Fruit fly (Drosophila melanogaster) whole organism, embryonic: ENCODE measurements around the gene Ser.

ENCODE experiments used
- Atf-2 ChIP-seq: fragments of 200-800 bp; sonication (Bioruptor generic); optimal IDR thresholded peaks from 2 replicates; lab custom pipeline; 2016; ENCODE audit warnings: missing biosample characterization, missing genetic modification characterization
- Atf3 ChIP-seq: fragments of 200-800 bp; sonication (Bioruptor generic); optimal IDR thresholded peaks from 3 replicates; lab custom pipeline; 2016; ENCODE audit warnings: missing biosample characterization, missing genetic modification characterization
- Atf6 ChIP-seq: fragments of 200-800 bp; sonication (Bioruptor generic); IDR thresholded peaks from 2 replicates; pipeline ENCODE4 v1.3.6; 2022; ENCODE audit warnings: missing biosample characterization, missing genetic modification characterization
- BEAF-32 ChIP-seq: fragments of 200-800 bp; sonication (Bioruptor generic); optimal IDR thresholded peaks from 3 replicates; lab custom pipeline; 2017; ENCODE audit warnings: missing biosample characterization, missing genetic modification characterization, mild to moderate bottlenecking, moderate library complexity, missing genetic modification reagents
- Blimp-1 ChIP-seq: fragments of 200-800 bp; sonication (Bioruptor generic); optimal IDR thresholded peaks from 3 replicates; lab custom pipeline; 2018; ENCODE audit warnings: missing biosample characterization, missing genetic modification characterization, mild to moderate bottlenecking, moderate library complexity, missing genetic modification reagents
- BtbVII ChIP-seq: fragments of 200-800 bp; sonication (Bioruptor generic); optimal IDR thresholded peaks from 3 replicates; lab custom pipeline; 2017; ENCODE audit warnings: missing biosample characterization, mild to moderate bottlenecking, missing genetic modification characterization
- CG10274 ChIP-seq: fragments of 200-800 bp; sonication (Bioruptor generic); optimal IDR thresholded peaks from 3 replicates; lab custom pipeline; 2017; ENCODE audit warnings: missing biosample characterization, mild to moderate bottlenecking, missing genetic modification characterization
- CG10979 ChIP-seq: fragments of 200-800 bp; sonication (Bioruptor generic); optimal IDR thresholded peaks from 2 replicates; lab custom pipeline; 2018; ENCODE audit warnings: missing biosample characterization, mild to moderate bottlenecking, missing genetic modification characterization, moderate library complexity
- CG11723 ChIP-seq: fragments of 200-800 bp; sonication (Bioruptor generic); optimal IDR thresholded peaks from 2 replicates; lab custom pipeline; 2017; ENCODE audit warnings: missing biosample characterization, mild to moderate bottlenecking, missing genetic modification characterization
- CG13424 ChIP-seq: fragments of 200-800 bp; sonication (Bioruptor generic); optimal IDR thresholded peaks from 2 replicates; lab custom pipeline; 2019; ENCODE audit warnings: missing biosample characterization, mild to moderate bottlenecking, missing genetic modification characterization, moderate library complexity
- CG14050 ChIP-seq: fragments of 200-800 bp; sonication (Bioruptor generic); IDR thresholded peaks from 3 replicates; pipeline ENCODE4 v1.3.6; 2022; ENCODE audit warnings: missing biosample characterization, missing genetic modification characterization
- CG15514 ChIP-seq: fragments of 200-800 bp; sonication (Bioruptor generic); optimal IDR thresholded peaks from 3 replicates; lab custom pipeline; 2017; ENCODE audit warnings: missing biosample characterization, missing genetic modification characterization, mild to moderate bottlenecking, moderate library complexity, missing genetic modification reagents
- CG1603 ChIP-seq: fragments of 200-800 bp; sonication (Bioruptor generic); optimal IDR thresholded peaks from 2 replicates; lab custom pipeline; 2019; ENCODE audit warnings: missing biosample characterization, mild to moderate bottlenecking, missing genetic modification characterization, moderate library complexity
- CG16863 ChIP-seq: fragments of 200-800 bp; sonication (Bioruptor generic); optimal IDR thresholded peaks from 3 replicates; lab custom pipeline; 2016; ENCODE audit warnings: missing biosample characterization, missing genetic modification characterization
- CG17612 ChIP-seq: fragments of 200-800 bp; sonication (Bioruptor generic); IDR thresholded peaks from 2 replicates; pipeline ENCODE4 v1.3.6; 2022; ENCODE audit warnings: missing biosample characterization, missing genetic modification characterization
- CG31441 ChIP-seq: fragments of 200-800 bp; sonication (Bioruptor generic); IDR thresholded peaks from 2 replicates; pipeline ENCODE4 v1.3.6; 2022; ENCODE audit warnings: missing biosample characterization, missing genetic modification characterization
- CG32767 ChIP-seq: fragments of 200-800 bp; sonication (Bioruptor generic); IDR thresholded peaks from 2 replicates; pipeline ENCODE4 v1.3.6; 2022; ENCODE audit warnings: missing biosample characterization, missing genetic modification characterization
- CG42726 ChIP-seq: fragments of 200-800 bp; sonication (Bioruptor generic); IDR thresholded peaks from 2 replicates; pipeline ENCODE4 v1.3.6; 2022; ENCODE audit warnings: missing biosample characterization, missing genetic modification characterization; ENCODE audit not compliant: partially characterized antibody
- CG4282 ChIP-seq: fragments of 200-800 bp; sonication (Bioruptor generic); optimal IDR thresholded peaks from 2 replicates; lab custom pipeline; 2016; ENCODE audit warnings: missing biosample characterization, missing genetic modification characterization
- CG4617 ChIP-seq: fragments of 200-800 bp; sonication (Bioruptor generic); optimal IDR thresholded peaks from 3 replicates; lab custom pipeline; 2016; ENCODE audit warnings: missing biosample characterization, missing genetic modification characterization, borderline replicate concordance
- CG4854 ChIP-seq: fragments of 200-800 bp; sonication (Bioruptor generic); optimal IDR thresholded peaks from 2 replicates; lab custom pipeline; 2016; ENCODE audit warnings: missing biosample characterization, missing genetic modification characterization, inconsistent platforms
- CG7786 ChIP-seq: fragments of 200-800 bp; sonication (Bioruptor generic); optimal IDR thresholded peaks from 2 replicates; lab custom pipeline; 2016; ENCODE audit warnings: missing biosample characterization, missing genetic modification characterization
- D ChIP-seq, 2 experiments: fragments of 200-800 bp in 1 of 2; fragments of >200 bp in 1 of 2; sonication (Bioruptor generic) in 1 of 2; optimal IDR thresholded peaks; 2 replicates in 1 of 2; 3 replicates in 1 of 2; lab custom pipeline; 2017; ENCODE audit warnings: mild to moderate bottlenecking in 1 of 2, missing biosample characterization in 1 of 2, missing genetic modification characterization in 1 of 2, missing genetic modification reagents in 1 of 2
- Dad ChIP-seq: fragments of 200-800 bp; sonication (Bioruptor generic); optimal IDR thresholded peaks from 3 replicates; lab custom pipeline; 2016; ENCODE audit warnings: missing biosample characterization, missing genetic modification characterization
- GATAe ChIP-seq: fragments of 200-800 bp; sonication (Bioruptor generic); conservative IDR thresholded peaks from 2 replicates; pipeline ENCODE4 v1.3.6; 2022; ENCODE audit warnings: missing biosample characterization, missing genetic modification characterization
- HLHmδ ChIP-seq: fragments of 200-800 bp; sonication (Bioruptor generic); optimal IDR thresholded peaks from 2 replicates; lab custom pipeline; 2018; ENCODE audit warnings: missing biosample characterization, mild to moderate bottlenecking, missing genetic modification characterization, moderate library complexity
- MESR4 ChIP-seq: fragments of 200-800 bp; sonication (Bioruptor generic); optimal IDR thresholded peaks from 2 replicates; lab custom pipeline; 2018; ENCODE audit warnings: missing biosample characterization, mild to moderate bottlenecking, missing genetic modification characterization, moderate library complexity
- Meics ChIP-seq: fragments of 200-800 bp; sonication (Bioruptor generic); optimal IDR thresholded peaks from 2 replicates; lab custom pipeline; 2017; ENCODE audit warnings: missing biosample characterization, mild to moderate bottlenecking, missing genetic modification characterization
- NC2α ChIP-seq: fragments of 200-800 bp; sonication (Bioruptor generic); optimal IDR thresholded peaks from 2 replicates; lab custom pipeline; 2016; ENCODE audit warnings: missing biosample characterization, missing genetic modification characterization
- Poxn ChIP-seq: fragments of 200-800 bp; sonication (Bioruptor generic); IDR thresholded peaks from 2 replicates; pipeline ENCODE4 v1.3.6; 2022; ENCODE audit warnings: missing biosample characterization, missing genetic modification characterization
- Ptx1 ChIP-seq: fragments of 200-800 bp; sonication (Bioruptor generic); IDR thresholded peaks from 2 replicates; pipeline ENCODE4 v1.3.6; 2022; ENCODE audit warnings: missing biosample characterization, missing genetic modification characterization
- Six4 ChIP-seq: fragments of 200-800 bp; sonication (Bioruptor generic); optimal IDR thresholded peaks from 2 replicates; lab custom pipeline; 2016; ENCODE audit warnings: missing biosample characterization, missing genetic modification characterization
- Sox100B ChIP-seq: fragments of 200-800 bp; sonication (Bioruptor generic); optimal IDR thresholded peaks from 3 replicates; lab custom pipeline; 2018; ENCODE audit warnings: missing biosample characterization, mild to moderate bottlenecking, missing genetic modification characterization
- Sox102F ChIP-seq: fragments of 200-800 bp; sonication (Bioruptor generic); optimal IDR thresholded peaks from 2 replicates; lab custom pipeline; 2018; ENCODE audit warnings: missing biosample characterization, mild to moderate bottlenecking, missing genetic modification characterization, moderate library complexity
- TFAM ChIP-seq: fragments of 200-800 bp; sonication (Bioruptor generic); optimal IDR thresholded peaks from 2 replicates; lab custom pipeline; 2017; ENCODE audit warnings: missing biosample characterization, missing genetic modification characterization, inconsistent platforms
- aop ChIP-seq: fragments of 200-800 bp; sonication (Bioruptor generic); IDR thresholded peaks from 2 replicates; pipeline ENCODE4 v1.3.6; 2022; ENCODE audit warnings: missing biosample characterization, missing genetic modification characterization
- ap ChIP-seq: fragments of 200-800 bp; sonication (Bioruptor generic); IDR thresholded peaks from 2 replicates; pipeline ENCODE4 v1.3.6; 2022; ENCODE audit warnings: missing biosample characterization, missing genetic modification characterization
- ash1 ChIP-seq: fragments of 200-800 bp; sonication (Bioruptor generic); optimal IDR thresholded peaks from 2 replicates; lab custom pipeline; 2018; ENCODE audit warnings: missing biosample characterization, mild to moderate bottlenecking, missing genetic modification characterization
- emc ChIP-seq: fragments of 200-800 bp; sonication (Bioruptor generic); optimal IDR thresholded peaks from 2 replicates; lab custom pipeline; 2016; ENCODE audit warnings: missing biosample characterization, missing genetic modification characterization
- ems ChIP-seq: fragments of 200-800 bp; sonication (Bioruptor generic); optimal IDR thresholded peaks from 3 replicates; lab custom pipeline; 2016; ENCODE audit warnings: missing biosample characterization, missing genetic modification characterization
- en ChIP-seq: fragments of 200-800 bp; sonication (Bioruptor generic); optimal IDR thresholded peaks from 2 replicates; lab custom pipeline; 2016; ENCODE audit warnings: missing biosample characterization, missing genetic modification characterization
- fd3F ChIP-seq: fragments of 200-800 bp; sonication (Bioruptor generic); optimal IDR thresholded peaks from 2 replicates; lab custom pipeline; 2018; ENCODE audit warnings: missing biosample characterization, mild to moderate bottlenecking, missing genetic modification characterization, moderate library complexity
- hb ChIP-seq: fragments of 200-800 bp; sonication (Bioruptor generic); IDR thresholded peaks from 3 replicates; pipeline ENCODE4 v1.3.6; 2022; ENCODE audit warnings: missing biosample characterization, missing genetic modification characterization; ENCODE audit not compliant: partially characterized antibody
- lab ChIP-seq: fragments of 200-800 bp; sonication (Bioruptor generic); optimal IDR thresholded peaks from 3 replicates; lab custom pipeline; 2017; ENCODE audit warnings: missing biosample characterization, missing genetic modification characterization, mild to moderate bottlenecking, moderate library complexity, missing genetic modification reagents
- lmd ChIP-seq: fragments of 200-800 bp; sonication (Bioruptor generic); IDR thresholded peaks from 2 replicates; pipeline ENCODE4 v1.3.6; 2022; ENCODE audit warnings: missing biosample characterization, missing genetic modification characterization
- nom ChIP-seq: fragments of 200-800 bp; sonication (Bioruptor generic); optimal IDR thresholded peaks from 2 replicates; lab custom pipeline; 2017; ENCODE audit warnings: missing biosample characterization, missing genetic modification characterization, mild to moderate bottlenecking, moderate library complexity, missing genetic modification reagents
- onecut ChIP-seq: fragments of 200-800 bp; sonication (Bioruptor generic); IDR thresholded peaks from 2 replicates; pipeline ENCODE4 v1.3.6; 2022; ENCODE audit warnings: missing biosample characterization, missing genetic modification characterization
- org-1 ChIP-seq: fragments of 200-800 bp; sonication (Bioruptor generic); optimal IDR thresholded peaks from 2 replicates; lab custom pipeline; 2017; ENCODE audit warnings: missing biosample characterization, missing genetic modification characterization
- phol ChIP-seq: fragments of 200-800 bp; sonication (Bioruptor generic); optimal IDR thresholded peaks from 3 replicates; lab custom pipeline; 2018; ENCODE audit warnings: missing biosample characterization, mild to moderate bottlenecking, missing genetic modification characterization, moderate library complexity
- ranshi ChIP-seq: fragments of 200-800 bp; sonication (Bioruptor generic); IDR thresholded peaks from 2 replicates; pipeline ENCODE4 v1.3.6; 2022; ENCODE audit warnings: missing biosample characterization, missing genetic modification characterization
- wdn ChIP-seq: fragments of 200-800 bp; sonication (Bioruptor generic); IDR thresholded peaks from 2 replicates; pipeline ENCODE4 v1.3.6; 2022; ENCODE audit warnings: missing biosample characterization, missing genetic modification characterization

Ser gene

DNA sequence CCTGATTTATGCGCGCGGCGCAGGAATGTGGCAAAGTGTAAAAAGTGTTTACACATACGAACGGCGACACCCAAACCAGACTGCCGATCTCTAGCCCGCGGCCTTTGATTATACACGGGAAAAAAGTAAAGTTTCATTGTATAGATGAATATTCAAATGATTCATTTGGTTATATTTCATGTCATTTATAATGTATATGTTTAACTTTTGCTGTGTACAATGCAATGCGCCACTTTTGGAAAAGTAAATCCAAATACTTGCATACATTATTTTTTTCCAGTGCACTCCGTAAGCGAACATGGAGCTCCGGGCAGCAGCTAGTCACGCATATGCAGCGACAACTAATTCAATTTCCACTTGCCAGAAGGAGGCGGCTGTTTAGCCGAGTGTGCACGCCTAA, 26.7 kb downstream of the Ser start (continued):
- TF ChIP-seq aop (GFP tag; lab: Robert Waterston, UW) = no peak
- TF ChIP-seq ash1 (GFP tag; lab: Kevin White, UChicago) = no peak
- TF ChIP-seq ranshi = no peak
- no peak for TF ChIP-seq wdn (GFP tag; lab: Robert Waterston, UW)
- TF ChIP-seq CG11723 = no peak
- TF ChIP-seq CG7786 (GFP tag; lab: Kevin White, UChicago) = no peak
- peak; percentile 5 for TF ChIP-seq Blimp-1 (GFP tag; lab: Kevin White, UChicago)
- TF ChIP-seq Dad (GFP tag; lab: Kevin White, UChicago) = no peak
- TF ChIP-seq org-1 (GFP tag; lab: Kevin White, UChicago) = no peak
- no peak for TF ChIP-seq CG16863 (GFP tag; lab: Kevin White, UChicago)
- TF ChIP-seq CG15514 (GFP tag; lab: Kevin White, UChicago) = no peak
- TF ChIP-seq Ptx1 (GFP tag; lab: Robert Waterston, UW) = no peak
- no peak for TF ChIP-seq Atf6 (GFP tag; lab: Robert Waterston, UW)
- no peak for TF ChIP-seq hb (GFP tag; lab: Robert Waterston, UW)
- TF ChIP-seq HLHmδ (GFP tag; lab: Kevin White, UChicago) = no peak
- TF ChIP-seq Atf3 = no peak
- TF ChIP-seq CG10979 (tag; lab: Kevin White, UChicago) = peak; percentile 30
- no peak for TF ChIP-seq Atf-2 (GFP tag; lab: Kevin White, UChicago)
- no peak for TF ChIP-seq lmd
- no peak for TF ChIP-seq CG42726 (GFP tag; lab: Robert Waterston, UW)
- TF ChIP-seq NC2α (GFP tag; lab: Kevin White, UChicago) = no peak
- TF ChIP-seq TFAM (GFP tag; lab: Kevin White, UChicago) = no peak
- TF ChIP-seq GATAe = no peak
- TF ChIP-seq en = no peak
- no peak for TF ChIP-seq fd3F (GFP tag; lab: Kevin White, UChicago)
- peak; percentile 19 for TF ChIP-seq nom (GFP tag; lab: Kevin White, UChicago)
- TF ChIP-seq CG17612 (GFP tag; lab: Robert Waterston, UW) = no peak
- no peak for TF ChIP-seq ems (GFP tag; lab: Kevin White, UChicago)
- TF ChIP-seq CG4282 = no peak
- no peak for TF ChIP-seq Meics (GFP tag; lab: Kevin White, UChicago)
- TF ChIP-seq CG1603 (tag; lab: Kevin White, UChicago) = no peak
- TF ChIP-seq onecut (GFP tag; lab: Robert Waterston, UW) = no peak
- TF ChIP-seq BtbVII (GFP tag; lab: Kevin White, UChicago) = no peak
- TF ChIP-seq phol = peak; percentile 25

DNA sequence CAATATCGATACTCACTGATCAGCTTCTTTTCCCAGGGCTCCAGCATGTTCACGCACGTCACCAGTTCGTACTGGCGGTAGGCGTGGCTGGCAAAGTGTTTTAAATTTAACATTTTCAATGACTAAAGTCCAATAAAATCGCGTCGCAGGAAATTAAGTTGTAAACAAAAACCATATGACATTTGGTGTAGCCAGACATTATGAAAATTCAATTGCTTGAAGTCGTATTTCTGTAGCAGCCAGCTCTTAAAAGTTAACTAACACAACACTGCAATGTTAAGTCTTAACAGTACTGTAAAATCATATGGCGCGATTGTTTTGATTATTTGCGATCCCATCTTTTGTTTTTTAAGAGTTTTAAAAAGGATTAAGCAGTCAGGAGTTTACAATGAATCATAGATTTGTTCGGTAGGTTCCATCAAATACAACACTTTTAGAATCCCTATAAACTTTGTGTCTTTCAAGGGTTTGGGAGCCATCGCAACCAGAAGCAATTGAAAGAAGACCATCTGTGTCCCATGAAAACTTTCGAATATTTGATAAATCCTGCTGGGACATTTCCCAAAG, 28.6 kb downstream of the Ser start, which contains the start of the genes CG34293 and spn-D:
Gene CG34293, minus strand, starts transcription at position 160 of the 567 bp plus-strand sequence.
Gene spn-D, plus strand, starts transcription at position 301 of the 567 bp plus-strand sequence.
- TF ChIP-seq Poxn (GFP tag; lab: Robert Waterston, UW) (no peak), MESR4 (GFP tag; lab: Kevin White, UChicago) (peak; percentile 20), D (optimal IDR thresholded peaks at IDR 0.05; lab: Kevin White, UChicago) (no peak), D (GFP tag; optimal IDR thresholded peaks at IDR 0.05; lab: Kevin White, UChicago) (no peak), CG4854 (GFP tag; lab: Kevin White, UChicago) (no peak), Sox102F (GFP tag; lab: Kevin White, UChicago) (no peak), Six4 (GFP tag; lab: Kevin White, UChicago) (no peak), ap (GFP tag; lab: Robert Waterston, UW) (no peak), CG13424 (tag; lab: Kevin White, UChicago) (no peak), CG32767 (GFP tag; lab: Robert Waterston, UW) (no peak), CG10274 (no peak), Sox100B (GFP tag; lab: Kevin White, UChicago) (no peak), CG1603 (tag; lab: Kevin White, UChicago) (peak; percentile 39), CG31441 (no peak), emc (GFP tag; lab: Kevin White, UChicago) (no peak), lab (no peak), CG4617 (GFP tag; lab: Kevin White, UChicago) (peak; percentile 29), CG14050 (GFP tag; lab: Robert Waterston, UW) (no peak), BEAF-32 (GFP tag; lab: Kevin White, UChicago) (no peak)
